Worm (Caenorhabditis elegans): ENCODE measurements around the gene amx-3.

The amx-3 gene

ce11 chrV:20851847-20852386, 51.6 kb downstream of the amx-3 start, which contains the start of gene ndua-1:
Gene ndua-1 (minus strand): TSS chrV:20851897.
- TF ChIP-seq ztf-29 (GFP tag; IDR thresholded peaks at IDR 0.05) (no peak), flt-1 (GFP tag; IDR thresholded peaks at IDR 0.05) (peak; percentile 65; the same call in 1 of the 2 replicates), ztf-23 (GFP tag; IDR thresholded peaks at IDR 0.05) (peak; percentile 57; the same call in 1 of the 2 replicates), tab-1 (GFP tag; IDR thresholded peaks at IDR 0.05) (peak; percentile 41; the same call in 1 of the 2 replicates), ref-1 (GFP tag; conservative IDR thresholded peaks at IDR 0.05) (no peak), T22C8.4 (GFP tag; IDR thresholded peaks at IDR 0.05) (no peak), cog-1 (tag; optimal IDR thresholded peaks at IDR 0.05) (no peak), med-1 (GFP tag; optimal IDR thresholded peaks at IDR 0.05; ENCODE audit: insufficient read depth) (peak; percentile 41), klf-2 (GFP tag; conservative IDR thresholded peaks at IDR 0.05) (no peak)

DNA sequence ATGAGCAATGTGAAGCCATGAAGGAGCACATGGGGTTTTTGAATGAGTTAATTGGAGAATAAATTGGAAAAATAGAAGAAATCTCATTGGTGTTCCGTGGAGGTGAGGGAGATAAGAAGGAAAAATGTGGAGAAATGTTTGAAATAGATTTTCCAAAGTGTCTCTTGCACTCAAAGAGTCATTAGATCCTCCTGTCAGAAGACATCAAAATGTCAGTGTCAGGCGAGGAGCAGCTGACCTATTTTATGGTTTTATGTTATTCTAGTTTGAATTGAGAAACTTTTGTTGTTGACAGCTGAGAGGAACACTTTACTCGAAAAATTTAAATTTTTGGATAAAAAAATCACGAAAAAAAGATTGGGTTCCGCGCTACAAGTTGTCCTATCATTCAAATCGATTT, 52.9 kb downstream of the amx-3 start, which contains the start of gene clec-264:
clec-264 (minus strand) TSS at position 122 of the 400 bp plus-strand sequence.
- TF ChIP-seq tab-1 (GFP tag; IDR thresholded peaks at IDR 0.05) (no peak), med-1 (GFP tag; optimal IDR thresholded peaks at IDR 0.05; ENCODE audit: insufficient read depth) (no peak), ztf-23 (GFP tag; IDR thresholded peaks at IDR 0.05) (no peak), T22C8.4 (GFP tag; IDR thresholded peaks at IDR 0.05) (no peak), klf-2 (GFP tag; conservative IDR thresholded peaks at IDR 0.05) (no peak), ztf-29 (GFP tag; IDR thresholded peaks at IDR 0.05) (no peak), cog-1 (tag; optimal IDR thresholded peaks at IDR 0.05) (no peak), ref-1 (GFP tag; conservative IDR thresholded peaks at IDR 0.05) (no peak), flt-1 (GFP tag; IDR thresholded peaks at IDR 0.05) (no peak)

All from whole organism, midembryonic.